Worm (Caenorhabditis elegans) whole organism, L2 larva: ENCODE data around the gene hsp-17.

ENCODE experiments used
- ama-1 ChIP-seq: fragments of 150-350 bp; optimal IDR thresholded peaks from 2 replicates; lab custom pipeline; 2018; ENCODE audit warnings: inconsistent platforms
- blmp-1 ChIP-seq: sonication (generic microtip); optimal IDR thresholded peaks from 2 replicates; lab custom pipeline; 2017; ENCODE audit warnings: missing genetic modification characterization, mild to moderate bottlenecking, missing compliant biosample characterization, antibody characterized with exemption, moderate library complexity; ENCODE audit not compliant: insufficient read depth
- ceh-82 ChIP-seq: fragments of 150-350 bp; optimal IDR thresholded peaks from 2 replicates; lab custom pipeline; 2014; ENCODE audit warnings: missing biosample characterization, missing genetic modification characterization
- elt-3 ChIP-seq: sonication (generic microtip); optimal IDR thresholded peaks from 2 replicates; lab custom pipeline; 2017; ENCODE audit warnings: missing biosample characterization, missing genetic modification characterization
- fos-1 ChIP-seq: fragments of 150-350 bp; optimal IDR thresholded peaks from 2 replicates; lab custom pipeline; 2014; ENCODE audit warnings: missing biosample characterization, missing genetic modification characterization
- lin-11 ChIP-seq: fragments of 150-350 bp; sonication (generic microtip); optimal IDR thresholded peaks from 2 replicates; lab custom pipeline; 2014; ENCODE audit warnings: missing biosample characterization, missing genetic modification characterization, inconsistent platforms, mixed read lengths
- lin-13 ChIP-seq: fragments of 150-350 bp; optimal IDR thresholded peaks from 2 replicates; lab custom pipeline; 2014; ENCODE audit warnings: missing biosample characterization, missing genetic modification reagents, missing genetic modification characterization
- lsy-2 ChIP-seq, 2 experiments: fragments of 150-350 bp in 1 of 2; sonication (generic microtip) in 1 of 2; optimal IDR thresholded peaks; 2 replicates each; lab custom pipeline; 2014 to 2017; ENCODE audit warnings: missing biosample characterization in 2 of 2, missing genetic modification characterization in 2 of 2
- mab-5 ChIP-seq: fragments of 150-350 bp; optimal IDR thresholded peaks from 2 replicates; lab custom pipeline; 2014; ENCODE audit warnings: missing biosample characterization, missing genetic modification characterization
- nhr-12 ChIP-seq: fragments of 150-350 bp; optimal IDR thresholded peaks from 2 replicates; lab custom pipeline; 2014; ENCODE audit warnings: missing biosample characterization, missing genetic modification characterization
- snpc-4 ChIP-seq: fragments of 150-350 bp; optimal IDR thresholded peaks from 2 replicates; lab custom pipeline; 2014; ENCODE audit warnings: missing biosample characterization, missing genetic modification characterization
- unc-55 ChIP-seq: fragments of 150-350 bp; sonication (generic microtip); optimal IDR thresholded peaks from 3 replicates; lab custom pipeline; 2014; ENCODE audit warnings: missing biosample characterization, missing genetic modification reagents, missing genetic modification characterization
- unc-62 ChIP-seq: fragments of 150-350 bp; optimal IDR thresholded peaks from 2 replicates; lab custom pipeline; 2014; ENCODE audit warnings: missing biosample characterization, missing genetic modification reagents, missing genetic modification characterization
- ztf-11 ChIP-seq: sonication (generic microtip); optimal IDR thresholded peaks from 2 replicates; lab custom pipeline; 2017; ENCODE audit warnings: missing biosample characterization, missing genetic modification characterization

DNA sequence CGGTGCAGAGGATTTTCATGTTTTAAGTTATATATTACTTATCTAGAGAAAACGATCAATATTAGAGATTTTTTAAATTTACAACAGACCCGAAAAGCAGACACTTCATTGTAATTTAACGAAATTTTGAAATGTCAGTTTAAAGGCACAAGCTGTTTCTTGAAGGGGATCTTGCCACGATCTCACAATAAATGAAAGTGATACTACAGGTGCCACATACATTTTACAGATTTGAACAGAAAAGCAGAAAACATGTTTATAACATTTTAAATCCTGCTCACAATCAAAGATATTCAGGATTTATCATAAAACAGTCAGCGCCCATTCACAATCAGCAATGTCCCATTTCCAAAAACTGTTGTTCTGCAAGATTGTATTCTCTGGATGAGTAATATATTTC, 35.8 kb downstream of the hsp-17 start:
- TF ChIP-seq unc-62 (no peak), mab-5 (tag; lab: Kevin White, UChicago) (no peak), blmp-1 (no peak), ama-1 (lab: Kevin White, UChicago) (no peak), snpc-4 (tag; lab: Kevin White, UChicago) (no peak), nhr-12 (no peak), lsy-2 (tag; optimal IDR thresholded peaks at IDR 0.05; lab: Kevin White, UChicago) (no peak), lin-11 (no peak), unc-55 (GFP tag; lab: Kevin White, UChicago) (no peak), elt-3 (tag; lab: Kevin White, UChicago) (no peak), lin-13 (no peak), ceh-82 (tag; lab: Kevin White, UChicago) (no peak), ztf-11 (tag; lab: Kevin White, UChicago) (no peak), fos-1 (tag; lab: Kevin White, UChicago) (no peak)
